Fruit fly (Drosophila melanogaster): ENCODE data around the gene Gr93c.
A peak's percentile ranks its signal among the peaks of the same experiment; 100 is the strongest.

Gr93c gene

DNA sequence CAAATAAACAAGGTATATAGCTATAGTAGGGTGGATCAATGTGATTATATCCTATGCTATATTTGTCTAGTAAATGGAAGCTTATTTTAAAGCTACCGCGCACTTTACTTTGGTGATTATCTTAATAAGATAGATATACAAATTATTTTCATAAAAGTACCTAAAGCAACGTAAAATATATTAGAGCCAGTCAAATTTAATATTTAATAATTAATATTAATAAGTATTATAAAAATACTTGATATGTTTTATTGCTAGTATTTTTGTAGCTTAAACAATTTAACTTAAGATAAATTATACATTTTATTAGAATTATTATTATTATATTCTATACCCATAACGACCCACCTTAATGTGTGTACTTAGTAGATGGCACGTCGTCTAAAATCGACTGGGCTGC is 5.4 kb downstream of the Gr93c start:
- TF ChIP-seq CG17801 (GFP tag; optimal IDR thresholded peaks at IDR 0.05; ENCODE audit: partially characterized antibody): peak; percentile 92

DNA sequence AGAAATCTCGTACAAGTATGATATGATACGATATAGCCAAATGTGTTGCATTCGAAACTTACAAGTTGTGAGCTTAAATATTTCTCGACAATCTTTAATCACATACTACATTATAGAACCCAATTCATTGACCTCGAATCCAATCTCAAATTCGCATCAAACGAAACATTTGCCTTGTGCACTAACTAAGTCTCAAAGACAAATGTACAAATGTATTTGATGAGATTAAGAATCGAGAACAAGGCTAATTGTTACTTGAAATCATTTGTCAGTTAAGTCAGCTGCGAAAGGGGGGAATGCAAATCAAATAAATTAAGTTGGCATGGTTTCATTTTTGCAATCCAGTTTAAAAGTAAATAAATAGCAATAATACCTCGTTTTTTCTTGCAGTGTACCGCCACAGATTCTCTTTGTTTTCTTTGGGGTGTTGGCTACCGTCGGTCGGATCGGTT is 6.5 kb downstream of the Gr93c start:
- TF ChIP-seq CG17801 (GFP tag; optimal IDR thresholded peaks at IDR 0.05; ENCODE audit: partially characterized antibody): no peak

DNA sequence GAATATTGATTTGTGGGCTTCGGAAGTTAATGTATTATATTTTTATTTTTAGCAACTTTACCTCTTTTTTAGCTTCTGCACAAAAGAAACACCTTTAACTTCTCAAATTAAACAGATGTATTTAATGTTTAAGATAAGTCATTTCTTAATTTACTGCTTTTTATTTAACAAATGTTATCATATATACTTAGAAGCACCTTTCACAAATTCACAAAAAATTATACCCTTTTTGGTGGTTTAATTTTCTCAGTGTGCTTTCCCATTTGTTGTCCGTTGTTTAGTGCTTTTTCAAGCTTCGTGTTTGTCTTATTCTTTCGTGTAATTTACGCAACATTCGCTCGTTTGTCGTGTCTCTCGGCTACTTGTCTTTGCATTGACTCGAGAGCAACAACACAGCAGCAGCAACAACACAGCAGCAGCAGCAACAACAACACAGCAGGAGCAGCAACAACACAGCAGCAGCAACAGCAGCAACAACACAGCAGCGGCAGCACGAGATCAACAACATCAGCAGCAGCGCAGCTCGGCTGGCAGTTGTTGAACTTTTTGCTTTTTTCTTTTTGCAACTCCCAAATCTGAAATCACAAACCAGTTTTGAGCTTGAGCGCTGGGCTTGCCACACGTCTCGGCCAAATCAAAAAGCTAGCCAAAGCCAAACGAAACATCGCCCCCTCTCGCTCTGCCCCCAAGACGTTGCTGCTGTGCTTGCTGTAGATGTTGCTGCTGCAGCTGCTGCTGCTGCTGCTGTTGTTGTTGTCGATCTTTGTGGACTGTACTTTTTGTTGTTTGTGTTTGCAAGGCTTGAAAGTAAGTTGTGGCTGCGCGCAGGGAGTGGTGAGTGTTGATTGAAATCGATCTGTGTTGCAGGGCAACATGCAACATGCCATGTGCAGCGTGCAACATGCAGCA is 7.7 kb downstream of the Gr93c start:
- no peak for TF ChIP-seq CG17801 (GFP tag; optimal IDR thresholded peaks at IDR 0.05; ENCODE audit: partially characterized antibody)

DNA sequence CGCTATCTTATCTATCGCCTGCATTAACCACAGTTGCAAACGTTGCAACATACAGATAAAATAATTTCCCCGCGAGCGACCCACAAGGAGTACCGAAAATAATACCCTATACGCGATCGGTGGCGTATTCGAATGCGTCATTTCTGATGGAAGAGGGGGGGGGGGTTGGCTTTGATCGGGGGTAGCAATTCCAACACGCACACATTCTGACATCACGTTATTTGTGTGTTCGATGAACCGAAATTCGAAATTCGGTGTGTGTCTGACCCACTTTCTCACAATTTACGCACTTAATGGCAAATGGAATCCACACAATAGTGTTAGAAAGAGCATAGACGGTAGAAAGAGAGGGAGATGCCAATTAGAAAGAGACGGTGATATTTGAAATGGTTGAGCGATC is 8.5 kb downstream of the Gr93c start:
- TF ChIP-seq CG17801 (GFP tag; optimal IDR thresholded peaks at IDR 0.05; ENCODE audit: partially characterized antibody): no peak

DNA sequence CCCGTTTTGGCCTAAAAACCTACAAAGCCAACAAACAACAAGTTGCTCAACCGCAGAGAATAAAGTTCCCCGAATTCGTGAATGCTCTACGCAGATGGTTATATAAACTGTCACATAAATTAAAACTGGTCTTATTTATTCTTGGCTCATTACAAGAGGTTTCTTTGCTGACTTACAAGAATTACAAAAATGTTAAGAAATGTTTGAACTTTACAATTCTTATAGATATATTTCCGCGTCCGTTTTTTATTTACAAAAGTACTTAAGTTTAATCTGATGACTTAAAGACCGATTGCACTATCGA is 8.9 kb downstream of the Gr93c start:
- TF ChIP-seq CG17801 (GFP tag; optimal IDR thresholded peaks at IDR 0.05; ENCODE audit: partially characterized antibody): no peak

DNA sequence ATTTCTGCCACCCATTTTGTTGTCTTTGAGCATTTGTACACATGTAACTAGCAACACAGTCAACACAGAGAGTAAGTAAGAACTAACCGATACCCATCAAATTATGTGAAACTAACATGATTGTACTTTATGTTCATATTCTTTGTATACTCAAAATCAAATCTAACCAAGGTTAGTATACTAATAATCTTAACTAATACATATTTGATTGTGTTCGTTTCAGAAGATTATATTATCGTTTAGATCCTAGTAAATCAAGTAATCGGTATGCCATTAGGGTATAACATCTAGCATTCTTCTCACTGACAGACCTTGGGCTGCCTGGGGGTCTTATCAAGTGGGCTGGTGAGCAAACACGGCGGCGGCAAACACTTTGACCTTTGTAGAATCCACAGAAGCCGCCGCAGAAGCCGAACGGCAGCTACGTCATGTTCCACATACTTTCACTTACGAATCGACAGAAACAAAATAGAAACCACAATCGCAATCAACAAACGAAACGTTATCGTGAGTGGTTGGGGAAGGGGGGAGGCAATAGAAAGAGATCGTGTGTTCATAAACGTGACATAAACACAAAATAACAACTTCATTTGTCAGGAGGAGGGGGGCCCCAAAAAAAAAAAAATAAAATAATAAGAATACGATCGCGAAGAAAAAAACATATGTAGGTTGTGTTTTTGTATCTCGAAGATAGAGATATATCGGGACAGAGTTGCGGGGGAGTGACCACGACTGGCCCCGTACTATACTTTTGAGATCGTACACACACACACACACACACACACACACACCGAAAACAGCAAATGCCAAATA is 9.5 kb downstream of the Gr93c start:
- TF ChIP-seq CG17801 (GFP tag; optimal IDR thresholded peaks at IDR 0.05; ENCODE audit: partially characterized antibody): no peak

DNA sequence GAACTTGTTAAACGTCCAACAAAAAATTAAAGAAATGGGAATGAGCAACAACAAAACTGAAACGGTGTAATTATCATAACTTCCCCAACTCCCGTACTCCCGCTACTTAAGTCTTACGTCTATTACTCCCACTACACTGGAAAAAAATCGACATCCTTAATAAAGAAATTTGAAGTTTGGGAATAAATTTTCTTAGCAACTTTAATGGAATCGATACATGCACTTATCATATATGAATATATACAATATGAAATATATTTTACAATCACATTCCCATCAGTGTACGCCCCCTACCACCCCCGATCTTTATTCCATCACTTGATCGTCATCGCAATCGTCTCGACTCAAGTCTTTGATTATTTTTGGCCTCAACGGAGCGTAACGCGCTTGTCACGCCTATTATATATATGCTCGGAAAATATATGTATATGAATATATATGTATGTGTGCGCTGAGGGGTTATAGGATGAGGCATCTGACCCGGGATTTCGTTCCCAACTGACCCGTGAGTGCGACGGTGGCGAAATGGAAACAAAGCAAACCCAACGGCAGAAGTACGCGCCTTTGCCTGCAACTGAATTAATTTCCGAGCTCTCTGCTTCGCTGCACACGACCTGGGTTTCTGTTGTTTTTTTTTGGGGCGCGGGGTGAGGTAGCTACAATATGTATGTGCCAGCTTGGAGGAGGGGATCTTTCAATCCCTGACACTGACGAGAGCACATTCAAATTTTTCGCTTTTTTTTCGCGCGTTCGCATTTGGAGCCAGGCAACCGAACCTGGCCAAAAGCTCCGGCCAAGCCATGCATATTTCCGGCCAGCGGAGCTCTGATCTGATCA is 10.6 kb downstream of the Gr93c start:
- no peak for TF ChIP-seq CG17801 (GFP tag; optimal IDR thresholded peaks at IDR 0.05; ENCODE audit: partially characterized antibody)

DNA sequence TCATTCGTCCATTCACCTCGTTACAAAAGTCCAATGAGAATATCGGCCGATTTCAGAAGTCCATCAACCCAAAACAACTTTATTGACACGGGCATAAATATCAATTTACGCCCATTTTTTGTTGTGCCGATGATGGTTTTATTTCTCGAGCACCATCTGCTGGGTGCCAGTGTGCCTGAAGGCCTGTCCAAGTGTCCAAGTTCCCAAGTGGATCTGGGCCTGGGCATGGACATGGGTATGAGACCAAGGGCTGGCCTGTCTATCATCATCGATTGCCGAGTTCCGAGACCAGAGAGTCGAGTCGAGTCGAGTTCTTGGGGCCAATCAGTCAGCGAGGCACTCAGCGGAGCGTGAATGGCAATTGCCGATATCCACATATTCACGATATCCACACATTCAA is 12.9 kb downstream of the Gr93c start, which contains the start of gene Gr93a:
Gene Gr93a, plus strand, starts transcription at position 301 of the 400 bp plus-strand sequence.
- no peak for TF ChIP-seq CG17801 (GFP tag; optimal IDR thresholded peaks at IDR 0.05; ENCODE audit: partially characterized antibody)

DNA sequence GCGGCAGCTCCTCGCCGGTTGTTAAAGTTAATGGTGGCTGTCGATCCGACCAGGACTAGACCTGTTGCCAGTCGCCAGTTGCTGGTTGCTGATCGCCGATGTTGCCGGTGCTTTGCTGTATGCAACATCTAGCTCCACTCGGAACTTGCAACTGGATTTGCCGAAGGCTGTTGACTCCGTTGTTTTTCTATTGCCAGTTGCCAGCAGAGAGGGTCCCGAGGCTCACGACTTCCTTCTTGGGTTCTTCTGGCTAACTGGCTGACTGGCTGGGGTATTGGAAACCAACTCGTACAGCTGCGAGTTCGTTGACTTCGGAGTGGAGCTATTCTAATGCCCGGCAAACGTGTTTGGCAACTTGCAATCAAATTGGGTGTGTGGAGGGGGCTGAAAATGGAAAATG is 14.0 kb downstream of the Gr93c start:
- TF ChIP-seq CG17801 (GFP tag; optimal IDR thresholded peaks at IDR 0.05; ENCODE audit: partially characterized antibody): no peak

DNA sequence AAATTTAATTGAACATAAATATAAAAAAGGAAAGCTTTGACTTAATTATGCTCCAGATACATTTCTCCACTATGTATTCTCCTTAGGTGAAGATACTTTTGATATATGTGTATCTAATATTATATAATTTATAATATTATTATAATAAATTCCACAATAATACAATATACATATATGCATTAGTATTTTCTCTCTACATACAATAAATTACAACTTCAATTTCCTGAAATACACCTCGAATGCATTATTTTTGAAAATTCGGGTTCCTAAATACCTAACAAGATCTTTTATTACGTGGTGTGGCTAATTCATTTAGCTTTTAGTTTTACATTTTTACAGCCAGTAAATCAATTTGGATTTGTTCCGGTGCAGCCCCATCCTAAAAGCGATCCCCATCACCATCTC is 14.8 kb downstream of the Gr93c start:
- TF ChIP-seq CG17801 (GFP tag; optimal IDR thresholded peaks at IDR 0.05; ENCODE audit: partially characterized antibody): no peak

DNA sequence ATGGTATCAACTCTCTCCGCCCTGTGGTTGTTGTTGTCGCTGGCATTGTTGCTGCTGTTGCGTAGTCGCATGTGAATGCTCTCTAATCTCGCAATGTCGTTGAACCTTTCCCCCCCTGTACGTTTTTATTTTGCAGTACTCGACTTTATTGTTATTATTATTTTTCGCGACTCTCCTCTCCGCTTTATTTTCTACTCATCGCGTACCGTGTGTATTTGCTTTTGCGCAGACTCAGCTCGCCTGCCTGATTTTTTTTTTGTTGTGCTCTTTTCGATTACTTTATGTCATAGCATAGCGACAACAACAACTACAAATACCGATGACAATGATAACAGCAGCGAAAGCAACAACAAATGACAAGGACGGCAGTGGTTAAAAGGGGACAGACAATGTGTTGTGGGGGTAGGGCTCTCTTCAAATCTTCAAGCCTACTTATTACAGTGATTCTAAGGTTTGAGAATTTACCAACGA is 15.5 kb downstream of the Gr93c start:
- no peak for TF ChIP-seq CG17801 (GFP tag; optimal IDR thresholded peaks at IDR 0.05; ENCODE audit: partially characterized antibody)

DNA sequence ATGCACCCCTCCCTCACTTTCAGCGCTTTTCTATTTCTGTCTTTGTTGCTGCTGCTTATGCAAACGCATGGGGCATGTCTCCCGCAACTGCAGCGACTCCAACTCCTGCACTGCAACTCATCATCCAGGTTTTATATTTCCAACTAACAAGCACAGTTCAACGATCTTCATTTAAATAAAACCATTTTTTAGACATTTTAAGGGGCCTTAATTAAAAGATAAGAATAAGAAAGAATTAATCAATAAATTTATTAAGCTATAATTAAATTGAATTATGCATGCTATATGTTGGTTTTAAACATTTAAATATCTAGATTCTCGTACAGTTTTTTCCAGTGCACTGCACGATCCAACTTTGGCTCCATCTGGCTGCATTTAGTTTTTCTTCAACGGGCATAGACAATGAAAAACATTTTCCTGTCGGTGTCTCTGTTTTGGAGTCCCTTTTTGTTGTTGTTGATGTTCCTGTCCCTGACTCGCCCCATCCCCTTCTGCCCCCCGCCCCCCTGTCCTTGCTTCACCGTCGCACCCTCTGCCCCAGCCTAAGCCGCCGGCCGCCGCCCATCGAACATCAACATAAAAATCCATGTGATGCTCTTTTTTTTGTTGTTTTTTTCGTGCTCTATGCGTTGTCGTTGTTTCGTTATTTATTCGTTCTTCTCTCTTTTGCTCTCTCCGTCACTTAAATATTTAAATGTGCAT is 16.1 kb downstream of the Gr93c start:
- no peak for TF ChIP-seq CG17801 (GFP tag; optimal IDR thresholded peaks at IDR 0.05; ENCODE audit: partially characterized antibody)

DNA sequence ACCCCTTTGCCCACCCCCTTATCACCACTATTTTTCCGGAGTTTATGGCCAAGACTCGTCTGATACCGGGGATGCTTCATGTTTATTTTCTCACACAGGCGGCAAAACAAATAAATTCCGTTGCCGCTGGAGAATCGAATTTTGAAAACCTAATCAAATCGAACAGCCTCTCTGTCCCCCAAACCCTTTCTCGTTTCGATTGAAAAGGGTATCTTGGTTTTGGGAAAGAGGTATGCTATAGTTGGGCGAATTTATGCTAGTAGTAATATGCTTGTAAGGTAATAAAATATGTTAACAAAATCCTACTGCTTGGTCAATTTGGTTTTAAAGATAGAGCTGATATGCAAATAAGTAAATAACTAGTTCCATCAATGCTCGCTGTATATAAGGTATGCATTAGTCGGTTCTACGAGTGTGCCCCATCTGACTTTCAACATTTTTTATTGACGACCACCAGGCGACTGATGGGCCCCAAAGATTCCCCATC is 17.0 kb downstream of the Gr93c start:
- no peak for TF ChIP-seq CG17801 (GFP tag; optimal IDR thresholded peaks at IDR 0.05; ENCODE audit: partially characterized antibody)

DNA sequence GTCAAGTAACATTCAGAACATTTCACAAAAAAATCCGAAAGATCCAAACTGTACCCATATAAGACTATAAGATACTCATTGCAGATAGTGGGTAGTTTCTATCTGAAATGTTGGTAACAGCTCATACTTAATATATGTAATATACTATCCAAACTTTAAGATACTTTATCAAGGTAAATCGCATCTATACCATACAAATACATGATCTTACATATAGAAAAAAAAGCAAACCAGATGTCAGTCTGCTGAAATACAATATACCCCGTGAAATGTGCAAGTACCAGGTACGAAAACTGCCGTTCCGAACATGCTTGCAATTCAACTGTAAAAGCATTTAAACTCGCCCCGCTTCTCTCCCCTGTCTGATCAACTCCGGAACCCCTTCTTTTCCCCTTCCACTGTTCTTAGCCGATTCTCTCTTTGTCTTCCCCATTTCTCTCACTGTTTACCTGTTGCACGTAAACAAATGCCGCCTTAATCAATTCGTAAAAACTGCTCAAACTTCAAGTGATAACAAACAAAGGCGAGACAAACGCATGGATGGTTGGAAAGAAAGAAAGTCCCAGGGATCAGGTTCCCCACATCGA is 17.5 kb downstream of the Gr93c start:
- TF ChIP-seq CG17801 (GFP tag; optimal IDR thresholded peaks at IDR 0.05; ENCODE audit: partially characterized antibody): no peak
